Worm (Caenorhabditis elegans) whole organism, young adult: ENCODE results near the gene Y4C6A.3.
"Not testable (repeated sequence)": the region's sequence is repeated elsewhere in the genome, so short reads cannot be mapped to it uniquely, and the experiment has no call there.

Experiments used
- B0261.1 ChIP-seq: sonication (generic microtip); optimal IDR thresholded peaks from 2 replicates; lab custom pipeline; 2016; ENCODE audit warnings: mild to moderate bottlenecking, missing genetic modification characterization, moderate library complexity, missing compliant biosample characterization
- B0336.3 ChIP-seq: fragments of 200-800 bp; sonication (Bioruptor generic); IDR thresholded peaks from 2 replicates; pipeline ENCODE4 v1.3.6; 2022; ENCODE audit warnings: missing genetic modification characterization, missing compliant biosample characterization
- C06A6.2 ChIP-seq: fragments of 200-800 bp; sonication (Bioruptor generic); conservative IDR thresholded peaks from 2 replicates; pipeline ENCODE4 v1.3.6; 2022; ENCODE audit warnings: missing genetic modification characterization, missing compliant biosample characterization
- F33H1.4 ChIP-seq: fragments of 200-800 bp; sonication (Bioruptor generic); IDR thresholded peaks from 2 replicates; pipeline ENCODE4 v1.3.6; 2022; ENCODE audit warnings: missing genetic modification reagents, missing genetic modification characterization, missing compliant biosample characterization
- F37B4.10 ChIP-seq: fragments of 200-800 bp; sonication (Bioruptor generic); IDR thresholded peaks from 2 replicates; pipeline ENCODE4 v1.3.6; 2022; ENCODE audit warnings: missing genetic modification characterization, missing compliant biosample characterization
- F39B2.1 ChIP-seq: fragments of 200-800 bp; sonication (Bioruptor generic); IDR thresholded peaks from 2 replicates; pipeline ENCODE4 v1.3.6; 2022; ENCODE audit warnings: missing genetic modification reagents, missing genetic modification characterization, missing compliant biosample characterization
- F57A8.1 ChIP-seq: fragments of 200-800 bp; sonication (Bioruptor generic); optimal IDR thresholded peaks from 2 replicates; lab custom pipeline; 2018; ENCODE audit warnings: mild to moderate bottlenecking, missing genetic modification characterization, moderate library complexity, missing compliant biosample characterization
- Y67H2A.10 ChIP-seq: fragments of 200-800 bp; sonication (Bioruptor generic); conservative IDR thresholded peaks from 2 replicates; pipeline ENCODE4 v1.3.6; 2022; ENCODE audit warnings: missing genetic modification reagents, missing genetic modification characterization, missing compliant biosample characterization
- Y79H2A.3 ChIP-seq: fragments of 200-800 bp; sonication (Bioruptor generic); conservative IDR thresholded peaks from 2 replicates; pipeline ENCODE4 v1.3.6; 2022; ENCODE audit warnings: missing genetic modification reagents, missing genetic modification characterization, missing compliant biosample characterization
- Y95B8A.8 ChIP-seq: fragments of 200-800 bp; sonication (Bioruptor generic); IDR thresholded peaks from 2 replicates; pipeline ENCODE4 v1.3.6; 2022; ENCODE audit warnings: missing genetic modification reagents, missing genetic modification characterization, missing compliant biosample characterization
- akir-1 ChIP-seq: fragments of 200-800 bp; sonication (Bioruptor generic); optimal IDR thresholded peaks from 2 replicates; lab custom pipeline; 2018; ENCODE audit warnings: mild to moderate bottlenecking, missing genetic modification characterization, moderate library complexity, missing compliant biosample characterization
- aptf-3 ChIP-seq: fragments of 200-800 bp; sonication (Bioruptor generic); IDR thresholded peaks from 2 replicates; pipeline ENCODE4 v1.3.6; 2022; ENCODE audit warnings: missing genetic modification characterization, missing compliant biosample characterization
- athp-1 ChIP-seq: sonication (generic microtip); optimal IDR thresholded peaks from 2 replicates; lab custom pipeline; 2017; ENCODE audit warnings: mild to moderate bottlenecking, missing genetic modification characterization, missing compliant biosample characterization
- ceh-58 ChIP-seq: fragments of 200-800 bp; sonication (Bioruptor generic); IDR thresholded peaks from 2 replicates; pipeline ENCODE4 v1.3.6; 2022; ENCODE audit warnings: missing genetic modification characterization, missing compliant biosample characterization
- ceh-79 ChIP-seq: sonication (generic microtip); optimal IDR thresholded peaks from 2 replicates; lab custom pipeline; 2017; ENCODE audit warnings: mild to moderate bottlenecking, missing genetic modification characterization, missing compliant biosample characterization
- ceh-91 ChIP-seq: fragments of 200-800 bp; sonication (Bioruptor generic); IDR thresholded peaks from 2 replicates; pipeline ENCODE4 v1.3.6; 2022; ENCODE audit warnings: missing genetic modification reagents, missing genetic modification characterization, missing compliant biosample characterization
- chd-7 ChIP-seq: sonication (generic microtip); optimal IDR thresholded peaks from 2 replicates; lab custom pipeline; 2016; ENCODE audit warnings: mild to moderate bottlenecking, missing genetic modification characterization, moderate library complexity, missing compliant biosample characterization
- dox-1 ChIP-seq: fragments of 200-800 bp; sonication (Bioruptor generic); IDR thresholded peaks from 2 replicates; pipeline ENCODE4 v1.3.6; 2022; ENCODE audit warnings: missing genetic modification reagents, missing genetic modification characterization, missing compliant biosample characterization
- dpl-1 ChIP-seq: fragments of 150-350 bp; optimal IDR thresholded peaks from 2 replicates; lab custom pipeline; 2014; ENCODE audit warnings: missing biosample characterization, missing genetic modification reagents, missing genetic modification characterization
- hrde-1 ChIP-seq: sonication (generic microtip); optimal IDR thresholded peaks from 2 replicates; lab custom pipeline; 2016; ENCODE audit warnings: missing genetic modification characterization, mild to moderate bottlenecking, missing compliant biosample characterization, moderate library complexity, missing genotype, missing genetic modification reagents, borderline replicate concordance
- hsf-1 ChIP-seq: fragments of 200-800 bp; sonication (Bioruptor generic); IDR thresholded peaks from 2 replicates; pipeline ENCODE4 v1.3.6; 2022; ENCODE audit warnings: missing genetic modification reagents, missing genetic modification characterization, missing compliant biosample characterization
- let-526 ChIP-seq: fragments of 200-800 bp; sonication (Bioruptor generic); IDR thresholded peaks from 2 replicates; pipeline ENCODE4 v1.3.6; 2022; ENCODE audit warnings: missing genetic modification reagents, missing genetic modification characterization, missing compliant biosample characterization
- lin-26 ChIP-seq: fragments of 200-800 bp; sonication (Bioruptor generic); IDR thresholded peaks from 2 replicates; pipeline ENCODE4 v1.3.6; 2022; ENCODE audit warnings: missing genetic modification reagents, missing genetic modification characterization, missing compliant biosample characterization
- lin-35 ChIP-seq, 3 experiments: fragments of 150-350 bp in 2 of 3; sonication (generic microtip) in 1 of 3; optimal IDR thresholded peaks; 2 replicates each; lab custom pipeline; 2014 to 2018; ENCODE audit warnings: missing biosample characterization in 3 of 3, missing genetic modification characterization in 3 of 3, missing genetic modification reagents in 3 of 3
- lsy-27 ChIP-seq: sonication (generic microtip); optimal IDR thresholded peaks from 2 replicates; lab custom pipeline; 2017; ENCODE audit warnings: missing genetic modification characterization, mild to moderate bottlenecking, missing compliant biosample characterization, antibody characterized with exemption, missing genotype, borderline replicate concordance; ENCODE audit not compliant: insufficient read depth
- madf-10 ChIP-seq: sonication (generic microtip); optimal IDR thresholded peaks from 2 replicates; lab custom pipeline; 2016; ENCODE audit warnings: mild to moderate bottlenecking, missing genetic modification characterization, missing compliant biosample characterization
- mel-28 ChIP-seq: sonication (generic microtip); optimal IDR thresholded peaks from 2 replicates; lab custom pipeline; 2016; ENCODE audit warnings: borderline replicate concordance, mild to moderate bottlenecking, missing genetic modification characterization, missing compliant biosample characterization
- nfya-1 ChIP-seq: sonication (generic microtip); optimal IDR thresholded peaks from 2 replicates; lab custom pipeline; 2017; ENCODE audit warnings: antibody characterized with exemption, missing compliant biosample characterization, missing genetic modification characterization, borderline replicate concordance; ENCODE audit not compliant: insufficient read depth
- pbrm-1 ChIP-seq: fragments of 200-800 bp; sonication (Bioruptor generic); IDR thresholded peaks from 2 replicates; pipeline ENCODE4 v1.3.6; 2022; ENCODE audit warnings: missing genetic modification reagents, missing genetic modification characterization, missing compliant biosample characterization
- pha-4 ChIP-seq: fragments of 150-350 bp; sonication (generic microtip); optimal IDR thresholded peaks from 2 replicates; lab custom pipeline; 2014; ENCODE audit warnings: missing biosample characterization, missing genetic modification reagents, missing genetic modification characterization
- repo-1 ChIP-seq: sonication (generic microtip); optimal IDR thresholded peaks from 2 replicates; lab custom pipeline; 2017; ENCODE audit warnings: mild to moderate bottlenecking, missing genetic modification characterization, missing compliant biosample characterization
- rpc-1 ChIP-seq, 2 experiments: fragments of 150-350 bp in 1 of 2; sonication (generic microtip) in 1 of 2; optimal IDR thresholded peaks; 2 replicates each; lab custom pipeline; 2014 to 2018; ENCODE audit warnings: missing biosample characterization in 1 of 2, missing genetic modification characterization in 1 of 2, missing genetic modification reagents in 1 of 2, missing genotype in 1 of 2
- sdz-38 ChIP-seq: sonication (generic microtip); optimal IDR thresholded peaks from 2 replicates; lab custom pipeline; 2016; ENCODE audit warnings: missing genotype, missing genetic modification characterization, missing compliant biosample characterization
- snpc-1.3 ChIP-seq: sonication (generic microtip); optimal IDR thresholded peaks from 2 replicates; lab custom pipeline; 2017; ENCODE audit warnings: missing genetic modification characterization, mild to moderate bottlenecking, missing compliant biosample characterization, antibody characterized with exemption, moderate library complexity, missing genotype, missing genetic modification reagents; ENCODE audit not compliant: insufficient read depth
- snpc-3.4 ChIP-seq: sonication (generic microtip); optimal IDR thresholded peaks from 2 replicates; lab custom pipeline; 2017; ENCODE audit warnings: missing genetic modification characterization, mild to moderate bottlenecking, missing compliant biosample characterization, antibody characterized with exemption, moderate library complexity, missing genotype, missing genetic modification reagents
- snpc-4 ChIP-seq, 5 experiments: fragments of 150-350 bp in 1 of 5; sonication (generic microtip) in 4 of 5; optimal IDR thresholded peaks; 2 replicates each; lab custom pipeline; 2014 to 2018; ENCODE audit warnings: missing genetic modification characterization in 5 of 5, missing biosample characterization in 3 of 5, antibody characterized with exemption in 2 of 5, mild to moderate bottlenecking in 2 of 5, missing compliant biosample characterization in 2 of 5, missing genotype in 2 of 5, moderate library complexity in 2 of 5, missing genetic modification reagents in 1 of 5
- ztf-18 ChIP-seq: sonication (generic microtip); optimal IDR thresholded peaks from 2 replicates; lab custom pipeline; 2016; ENCODE audit warnings: missing genotype, mild to moderate bottlenecking, missing genetic modification characterization, missing compliant biosample characterization
- ztf-22 ChIP-seq: fragments of 200-800 bp; sonication (Bioruptor generic); optimal IDR thresholded peaks from 2 replicates; lab custom pipeline; 2018; ENCODE audit warnings: mild to moderate bottlenecking, missing genetic modification characterization, moderate library complexity, missing compliant biosample characterization
- ztf-25 ChIP-seq: fragments of 200-800 bp; sonication (Bioruptor generic); IDR thresholded peaks from 2 replicates; pipeline ENCODE4 v1.3.6; 2022; ENCODE audit warnings: missing genetic modification reagents, missing genetic modification characterization, missing compliant biosample characterization
- ztf-26 ChIP-seq: sonication (generic microtip); optimal IDR thresholded peaks from 2 replicates; lab custom pipeline; 2017; ENCODE audit warnings: missing genetic modification characterization, missing compliant biosample characterization
- ztf-28 ChIP-seq: fragments of 200-800 bp; sonication (Bioruptor generic); IDR thresholded peaks from 2 replicates; pipeline ENCODE4 v1.3.6; 2022; ENCODE audit warnings: missing genetic modification reagents, missing genetic modification characterization, missing compliant biosample characterization
- ztf-6 ChIP-seq: fragments of 200-800 bp; sonication (Bioruptor generic); IDR thresholded peaks from 2 replicates; pipeline ENCODE4 v1.3.6; 2022; ENCODE audit warnings: missing genetic modification reagents, missing genetic modification characterization, missing compliant biosample characterization

Gene Y4C6A.3

ce11 chrIV:5455999-5456398 lies at the start of gene Y4C6A.3:
Gene Y4C6A.3 (minus strand): TSS chrIV:5456099.
- not testable (repeated sequence) for TF ChIP-seq F33H1.4 (GFP tag; lab: Robert Waterston, UW); ceh-58 (GFP tag; lab: Robert Waterston, UW); ztf-26 (tag; lab: Kevin White, UChicago)
- TF ChIP-seq, all 124 proteins: peak for 0; not testable (repeated sequence) for 124

- TF ChIP-seq akir-1 (no peak), chd-7 (tag; lab: Kevin White, UChicago) (no peak), ztf-28 (no peak), F57A8.1 (GFP tag; lab: Kevin White, UChicago) (no peak), dpl-1 (no peak), snpc-3.4 (tag; lab: Kevin White, UChicago) (no peak), nfya-1 (no peak), madf-10 (tag; lab: Kevin White, UChicago) (no peak), lin-35 (GFP tag; optimal IDR thresholded peaks at IDR 0.05; lab: Kevin White, UChicago) (no peak), mel-28 (tag; lab: Kevin White, UChicago) (no peak), F37B4.10 (GFP tag; lab: Robert Waterston, UW) (no peak), ceh-79 (tag; lab: Kevin White, UChicago) (no peak), snpc-4 (GFP tag; optimal IDR thresholded peaks at IDR 0.05; lab: Kevin White, UChicago) (no peak), snpc-4 (tag; optimal IDR thresholded peaks at IDR 0.05; lab: Kevin White, UChicago) (no peak), F39B2.1 (GFP tag; lab: Robert Waterston, UW) (no peak), ztf-18 (tag; lab: Kevin White, UChicago) (no peak), athp-1 (no peak)
These were observed 46.7 kb upstream of the Y4C6A.3 start for ce11 chrIV:5502610-5503009.

- TF ChIP-seq repo-1 (tag; lab: Kevin White, UChicago) = no peak
- no peak for TF ChIP-seq ztf-6 (GFP tag; lab: Robert Waterston, UW)
- no peak for TF ChIP-seq dpl-1
- TF ChIP-seq pbrm-1 (GFP tag; lab: Robert Waterston, UW) = no peak
- TF ChIP-seq ceh-79 (tag; lab: Kevin White, UChicago) = no peak
- TF ChIP-seq let-526 = no peak
- no peak for TF ChIP-seq Y79H2A.3 (GFP tag; lab: Robert Waterston, UW)
- TF ChIP-seq athp-1 = no peak
- TF ChIP-seq ceh-91 (GFP tag; lab: Robert Waterston, UW) = no peak
- no peak for TF ChIP-seq lin-35 (GFP tag; optimal IDR thresholded peaks at IDR 0.05; lab: Kevin White, UChicago)
- TF ChIP-seq Y67H2A.10 (GFP tag; lab: Robert Waterston, UW) = no peak
- no peak for TF ChIP-seq ztf-25 (GFP tag; lab: Robert Waterston, UW)
- no peak for TF ChIP-seq C06A6.2 (GFP tag; lab: Robert Waterston, UW)
These were observed 45.5 kb upstream of the Y4C6A.3 start for ce11 chrIV:5501414-5501813.

ce11 chrIV:5494099-5494498 lies 38.2 kb upstream of the Y4C6A.3 start:
- no peak for TF ChIP-seq snpc-3.4 (tag; lab: Kevin White, UChicago)
- TF ChIP-seq ztf-28 = no peak
- TF ChIP-seq B0336.3 (GFP tag; lab: Robert Waterston, UW) = no peak
- no peak for TF ChIP-seq dox-1 (GFP tag; lab: Robert Waterston, UW)
- TF ChIP-seq lsy-27 = no peak
- TF ChIP-seq, all 124 proteins: peak for 0

DNA sequence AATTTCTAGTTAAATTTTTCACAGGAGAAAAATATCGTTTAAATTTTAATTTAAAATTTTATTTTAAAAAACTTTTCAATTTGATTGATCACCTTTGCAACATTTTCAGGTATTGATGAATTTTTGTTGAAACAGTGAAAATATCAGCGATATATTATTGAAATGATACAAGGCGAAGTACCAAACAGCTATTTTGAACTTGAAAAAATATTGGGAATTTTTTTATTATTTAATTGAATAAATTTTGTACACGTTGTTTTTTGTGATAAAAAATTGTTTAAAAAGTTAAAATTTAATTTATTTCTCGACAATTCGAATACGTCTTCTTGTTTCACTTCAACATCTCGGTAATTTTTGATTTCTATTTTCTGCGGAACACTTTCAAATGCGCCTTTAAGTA lies 37.8 kb upstream of the Y4C6A.3 start, which contains the start of gene B0273.1:
Gene B0273.1 (plus strand): TSS at position 301 of the 400 bp plus-strand sequence.
- TF ChIP-seq pha-4 (tag; lab: Kevin White, UChicago) (no peak), let-526 (no peak), snpc-1.3 (tag; lab: Kevin White, UChicago) (no peak), aptf-3 (no peak), ztf-22 (GFP tag; lab: Kevin White, UChicago) (no peak), sdz-38 (no peak), rpc-1 (optimal IDR thresholded peaks at IDR 0.05; lab: Kevin White, UChicago) (no peak), rpc-1 (tag; optimal IDR thresholded peaks at IDR 0.05; lab: Kevin White, UChicago) (no peak), lin-26 (no peak), hsf-1 (GFP tag; lab: Robert Waterston, UW) (no peak), B0261.1 (tag; lab: Kevin White, UChicago) (no peak), hrde-1 (tag; lab: Kevin White, UChicago) (no peak), Y95B8A.8 (no peak)
